Fruit fly (Drosophila melanogaster): Measurements from ENCODE around the gene Rcd4.

Rcd4 gene

dm6 chr2L:8384108-8384601 lies 1.5 kb downstream of the Rcd4 start, which contains the start of the genes Dad1 and CG13384 (continued):
- TF ChIP-seq H15 (GFP tag; IDR thresholded peaks at IDR 0.05) (peak; percentile 64; the same call in 1 of the 3 replicates), onecut (GFP tag; IDR thresholded peaks at IDR 0.05) (peak; percentile 71), Ssrp (tag; optimal IDR thresholded peaks at IDR 0.05) (peak; percentile 90), Ets97D (GFP tag; optimal IDR thresholded peaks at IDR 0.05) (peak; percentile 55), CG4617 (GFP tag; optimal IDR thresholded peaks at IDR 0.05; ENCODE audit: borderline replicate concordance) (peak; percentile 50), CG17568 (GFP tag; optimal IDR thresholded peaks at IDR 0.05) (peak; percentile 76), pum (GFP tag; optimal IDR thresholded peaks at IDR 0.05) (peak; percentile 48), sr (GFP tag; IDR thresholded peaks at IDR 0.05) (no peak), bbx (GFP tag; IDR thresholded peaks at IDR 0.05; ENCODE audit: partially characterized antibody) (no peak; the same call in 1 of the 2 replicates), Antp (GFP tag; optimal IDR thresholded peaks at IDR 0.05) (no peak), Nf-YB (GFP tag; optimal IDR thresholded peaks at IDR 0.05) (peak; percentile 81), maf-S (GFP tag; optimal IDR thresholded peaks at IDR 0.05) (peak; percentile 66), nom (GFP tag; optimal IDR thresholded peaks at IDR 0.05) (peak; percentile 84), ewg (GFP tag; optimal IDR thresholded peaks at IDR 0.05) (peak; percentile 70), pan (optimal IDR thresholded peaks at IDR 0.05) (no peak), pan (GFP tag; optimal IDR thresholded peaks at IDR 0.05 in 1 of 2, IDR thresholded peaks at IDR 0.05 in 1 of 2) (peak in 1 of 2 experiments; percentile 93), nerfin-1 (tag; optimal IDR thresholded peaks at IDR 0.05) (peak; percentile 90), HLH3B (GFP tag; IDR thresholded peaks at IDR 0.05) (peak; percentile 88), chm (GFP tag; IDR thresholded peaks at IDR 0.05) (peak; percentile 70; the same call in 1 of the 2 replicates), h (optimal IDR thresholded peaks at IDR 0.05) (no peak), CG16863 (GFP tag; optimal IDR thresholded peaks at IDR 0.05) (peak; percentile 28), CG1792 (GFP tag; optimal IDR thresholded peaks at IDR 0.05) (no peak), Mes4 (GFP tag; optimal IDR thresholded peaks at IDR 0.05) (peak; percentile 29), jigr1 (GFP tag; IDR thresholded peaks at IDR 0.05) (peak; percentile 73; the same call in 2 of the 3 replicates), Elba2 (GFP tag; optimal IDR thresholded peaks at IDR 0.05) (peak; percentile 69), psq (GFP tag; optimal IDR thresholded peaks at IDR 0.05) (peak; percentile 84), CG6654 (GFP tag; optimal IDR thresholded peaks at IDR 0.05) (peak; percentile 63), Xrp1 (GFP tag; IDR thresholded peaks at IDR 0.05) (peak; percentile 94), CG13775 (GFP tag; optimal IDR thresholded peaks at IDR 0.05) (peak; percentile 93), D19B (GFP tag; optimal IDR thresholded peaks at IDR 0.05) (peak; percentile 82), gt (GFP tag; IDR thresholded peaks at IDR 0.05) (peak; percentile 77), klu (GFP tag; IDR thresholded peaks at IDR 0.05) (peak; percentile 89), dysf (GFP tag; IDR thresholded peaks at IDR 0.05) (peak; percentile 96), CG10147 (GFP tag; optimal IDR thresholded peaks at IDR 0.05) (peak; percentile 94), CG32767 (GFP tag; IDR thresholded peaks at IDR 0.05) (peak; percentile 86), CG15696 (tag; optimal IDR thresholded peaks at IDR 0.05) (peak; percentile 94), CG18619 (GFP tag; optimal IDR thresholded peaks at IDR 0.05) (peak; percentile 93), CG5180 (GFP tag; optimal IDR thresholded peaks at IDR 0.05) (peak; percentile 69), Oaz (GFP tag; IDR thresholded peaks at IDR 0.05) (peak; percentile 74), CG14860 (GFP tag; IDR thresholded peaks at IDR 0.05; ENCODE audit: partially characterized antibody) (no peak), CG4854 (GFP tag; optimal IDR thresholded peaks at IDR 0.05) (peak; percentile 75), CG15011 (GFP tag; optimal IDR thresholded peaks at IDR 0.05) (peak; percentile 87), stc (GFP tag; IDR thresholded peaks at IDR 0.05) (peak; percentile 89), gce (GFP tag; IDR thresholded peaks at IDR 0.05) (peak; percentile 40; the same call in 1 of the 3 replicates), tin (GFP tag; optimal IDR thresholded peaks at IDR 0.05) (peak; percentile 91), CG6175 (GFP tag; IDR thresholded peaks at IDR 0.05) (peak; percentile 80; the same call in 2 of the 3 replicates), zfh1 (GFP tag; IDR thresholded peaks at IDR 0.05) (peak; percentile 85), dm (GFP tag; optimal IDR thresholded peaks at IDR 0.05) (peak; percentile 36), CG43689 (GFP tag; IDR thresholded peaks at IDR 0.05) (peak; percentile 72), HLH4C (GFP tag; IDR thresholded peaks at IDR 0.05; ENCODE audit: partially characterized antibody) (no peak), Rfx (GFP tag; IDR thresholded peaks at IDR 0.05) (peak; percentile 95), CTCF (GFP tag; optimal IDR thresholded peaks at IDR 0.05) (no peak)

Measured in whole organism, embryonic.